Fruit fly (Drosophila melanogaster) whole organism, embryonic: ENCODE data around the gene nmdyn-D7.

Experiments
- B-H2 ChIP-seq: fragments of 200-800 bp; sonication (Bioruptor generic); optimal IDR thresholded peaks from 2 replicates; lab custom pipeline; 2018; ENCODE audit warnings: missing biosample characterization, mild to moderate bottlenecking, missing genetic modification characterization
- BtbVII ChIP-seq: fragments of 200-800 bp; sonication (Bioruptor generic); optimal IDR thresholded peaks from 3 replicates; lab custom pipeline; 2017; ENCODE audit warnings: missing biosample characterization, mild to moderate bottlenecking, missing genetic modification characterization
- CG10147 ChIP-seq: fragments of 200-800 bp; sonication (Bioruptor generic); optimal IDR thresholded peaks from 2 replicates; lab custom pipeline; 2019; ENCODE audit warnings: missing biosample characterization, mild to moderate bottlenecking, missing genetic modification characterization, moderate library complexity
- CG10543 ChIP-seq: fragments of 200-800 bp; sonication (Bioruptor generic); optimal IDR thresholded peaks from 3 replicates; lab custom pipeline; 2017; ENCODE audit warnings: missing biosample characterization, mild to moderate bottlenecking, missing genetic modification characterization, moderate library complexity
- CG12391 ChIP-seq: fragments of 200-800 bp; sonication (Bioruptor generic); optimal IDR thresholded peaks from 3 replicates; lab custom pipeline; 2018; ENCODE audit warnings: missing biosample characterization, mild to moderate bottlenecking, missing genetic modification characterization, moderate library complexity
- CG13424 ChIP-seq: fragments of 200-800 bp; sonication (Bioruptor generic); optimal IDR thresholded peaks from 2 replicates; lab custom pipeline; 2019; ENCODE audit warnings: missing biosample characterization, mild to moderate bottlenecking, missing genetic modification characterization, moderate library complexity
- CG14441 ChIP-seq: fragments of 200-800 bp; sonication (Bioruptor generic); IDR thresholded peaks from 2 replicates; pipeline ENCODE4 v1.3.6; 2022; ENCODE audit warnings: missing biosample characterization, missing genetic modification characterization
- CG15696 ChIP-seq: fragments of 200-800 bp; sonication (Bioruptor generic); optimal IDR thresholded peaks from 2 replicates; lab custom pipeline; 2019; ENCODE audit warnings: missing biosample characterization, mild to moderate bottlenecking, missing genetic modification characterization, moderate library complexity
- CG17568 ChIP-seq: fragments of 200-800 bp; sonication (Bioruptor generic); optimal IDR thresholded peaks from 2 replicates; lab custom pipeline; 2018; ENCODE audit warnings: missing biosample characterization, mild to moderate bottlenecking, missing genetic modification characterization, moderate library complexity
- CG18262 ChIP-seq: fragments of 200-800 bp; optimal IDR thresholded peaks from 3 replicates; lab custom pipeline; 2019; ENCODE audit warnings: missing biosample characterization, mild to moderate bottlenecking, missing genetic modification characterization, moderate library complexity
- CG18599 ChIP-seq: fragments of 200-800 bp; sonication (Bioruptor generic); optimal IDR thresholded peaks from 3 replicates; lab custom pipeline; 2017; ENCODE audit warnings: missing biosample characterization, missing genetic modification characterization, mild to moderate bottlenecking, moderate library complexity, missing genetic modification reagents
- CG2875 ChIP-seq: fragments of 200-800 bp; sonication (Bioruptor generic); optimal IDR thresholded peaks from 2 replicates; lab custom pipeline; 2017; ENCODE audit warnings: missing biosample characterization, mild to moderate bottlenecking, missing genetic modification characterization, missing genetic modification reagents
- CG31365 ChIP-seq: fragments of 200-800 bp; sonication (Bioruptor generic); optimal IDR thresholded peaks from 2 replicates; lab custom pipeline; 2018; ENCODE audit warnings: missing biosample characterization, mild to moderate bottlenecking, missing genetic modification characterization
- CG3847 ChIP-seq: fragments of 200-800 bp; sonication (Bioruptor generic); IDR thresholded peaks from 2 replicates; pipeline ENCODE4 v1.3.6; 2022; ENCODE audit warnings: missing biosample characterization, missing genetic modification characterization
- CG6272 ChIP-seq: fragments of 200-800 bp; sonication (Bioruptor generic); IDR thresholded peaks from 2 replicates; pipeline ENCODE4 v1.3.6; 2022; ENCODE audit warnings: missing biosample characterization, missing genetic modification characterization
- CG6689 ChIP-seq: fragments of 200-800 bp; sonication (Bioruptor generic); IDR thresholded peaks from 2 replicates; pipeline ENCODE4 v1.3.6; 2022; ENCODE audit warnings: missing biosample characterization, missing genetic modification characterization
- CG7372 ChIP-seq: fragments of 200-800 bp; sonication (Bioruptor generic); IDR thresholded peaks from 2 replicates; pipeline ENCODE4 v1.3.6; 2022; ENCODE audit warnings: missing biosample characterization, missing genetic modification characterization
- CG7786 ChIP-seq: fragments of 200-800 bp; sonication (Bioruptor generic); optimal IDR thresholded peaks from 2 replicates; lab custom pipeline; 2016; ENCODE audit warnings: missing biosample characterization, missing genetic modification characterization
- CG7987 ChIP-seq: fragments of 200-800 bp; sonication (Bioruptor generic); optimal IDR thresholded peaks from 2 replicates; lab custom pipeline; 2018; ENCODE audit warnings: missing biosample characterization, mild to moderate bottlenecking, missing genetic modification characterization, moderate library complexity
- CG8359 ChIP-seq: fragments of 200-800 bp; sonication (Bioruptor generic); optimal IDR thresholded peaks from 2 replicates; lab custom pipeline; 2017; ENCODE audit warnings: missing biosample characterization, mild to moderate bottlenecking, missing genetic modification characterization, borderline replicate concordance
- CG8388 ChIP-seq: fragments of 200-800 bp; sonication (Bioruptor generic); optimal IDR thresholded peaks from 2 replicates; lab custom pipeline; 2019; ENCODE audit warnings: missing biosample characterization, mild to moderate bottlenecking, missing genetic modification characterization, moderate library complexity
- CG9609 ChIP-seq: fragments of 200-800 bp; sonication (Bioruptor generic); optimal IDR thresholded peaks from 3 replicates; lab custom pipeline; 2016; ENCODE audit warnings: missing biosample characterization, missing genetic modification characterization
- CG9932 ChIP-seq: fragments of 200-800 bp; sonication (Bioruptor generic); IDR thresholded peaks from 2 replicates; pipeline ENCODE4 v1.3.6; 2022; ENCODE audit warnings: missing biosample characterization, missing genetic modification characterization
- CoRest ChIP-seq: fragments of 200-800 bp; sonication (Bioruptor generic); optimal IDR thresholded peaks from 3 replicates; lab custom pipeline; 2018; ENCODE audit warnings: missing biosample characterization, mild to moderate bottlenecking, missing genetic modification characterization, moderate library complexity
- Dbx ChIP-seq: fragments of 200-800 bp; sonication (Bioruptor generic); IDR thresholded peaks from 3 replicates; pipeline ENCODE4 v1.3.6; 2022; ENCODE audit warnings: missing biosample characterization, missing genetic modification characterization
- Dip3 ChIP-seq: fragments of 200-800 bp; sonication (Bioruptor generic); optimal IDR thresholded peaks from 3 replicates; lab custom pipeline; 2016; ENCODE audit warnings: missing biosample characterization, missing genetic modification characterization
- Dp ChIP-seq: fragments of 200-800 bp; sonication (Bioruptor generic); optimal IDR thresholded peaks from 2 replicates; lab custom pipeline; 2018; ENCODE audit warnings: missing biosample characterization, mild to moderate bottlenecking, missing genetic modification characterization, moderate library complexity
- Drgx ChIP-seq: fragments of 200-800 bp; sonication (Bioruptor generic); IDR thresholded peaks from 2 replicates; pipeline ENCODE4 v1.3.6; 2022; ENCODE audit warnings: missing biosample characterization, missing genetic modification characterization
- Fer2 ChIP-seq: fragments of 200-800 bp; sonication (Bioruptor generic); optimal IDR thresholded peaks from 2 replicates; lab custom pipeline; 2018; ENCODE audit warnings: missing biosample characterization, mild to moderate bottlenecking, missing genetic modification characterization, moderate library complexity
- HHEX ChIP-seq: fragments of 200-800 bp; sonication (Bioruptor generic); optimal IDR thresholded peaks from 3 replicates; lab custom pipeline; 2017; ENCODE audit warnings: missing biosample characterization, mild to moderate bottlenecking, missing genetic modification characterization, missing genetic modification reagents
- MTF-1 ChIP-seq: fragments of 200-800 bp; sonication (Bioruptor generic); optimal IDR thresholded peaks from 2 replicates; lab custom pipeline; 2018; ENCODE audit warnings: missing biosample characterization, mild to moderate bottlenecking, missing genetic modification characterization, borderline replicate concordance
- Med ChIP-seq: fragments of 200-800 bp; sonication (Bioruptor generic); peaks from one replicate; lab custom pipeline; 2016; ENCODE audit warnings: missing biosample characterization, missing genetic modification characterization, mild to moderate bottlenecking, inconsistent platforms, moderate library complexity
- Myb ChIP-seq: fragments of 200-800 bp; sonication (Bioruptor generic); optimal IDR thresholded peaks from 2 replicates; lab custom pipeline; 2016; ENCODE audit warnings: missing biosample characterization, missing genetic modification characterization
- Sox100B ChIP-seq: fragments of 200-800 bp; sonication (Bioruptor generic); optimal IDR thresholded peaks from 3 replicates; lab custom pipeline; 2018; ENCODE audit warnings: missing biosample characterization, mild to moderate bottlenecking, missing genetic modification characterization
- Stat92E ChIP-seq, 3 experiments: fragments of >200 bp in 2 of 3; fragments of 200-800 bp in 1 of 3; sonication (Bioruptor generic) in 1 of 3; optimal IDR thresholded peaks; 2 replicates each; lab custom pipeline; 2017 to 2019; ENCODE audit warnings: missing biosample characterization in 3 of 3, missing genetic modification characterization in 3 of 3, mild to moderate bottlenecking in 1 of 3, moderate library complexity in 1 of 3
- al ChIP-seq: fragments of 200-800 bp; sonication (Bioruptor generic); IDR thresholded peaks from 2 replicates; pipeline ENCODE4 v1.3.6; 2022; ENCODE audit warnings: missing biosample characterization, missing genetic modification characterization
- ap ChIP-seq: fragments of 200-800 bp; sonication (Bioruptor generic); IDR thresholded peaks from 2 replicates; pipeline ENCODE4 v1.3.6; 2022; ENCODE audit warnings: missing biosample characterization, missing genetic modification characterization
- bsh ChIP-seq, 2 experiments: fragments of 200-800 bp; sonication (Bioruptor generic); optimal IDR thresholded peaks; 2 replicates each; lab custom pipeline; 2017 to 2018; ENCODE audit warnings: mild to moderate bottlenecking in 2 of 2, missing biosample characterization in 2 of 2, missing genetic modification characterization in 2 of 2, moderate library complexity in 1 of 2
- eve ChIP-seq, 2 experiments: fragments of >200 bp; optimal IDR thresholded peaks; 2 replicates each; lab custom pipeline; 2017; ENCODE audit warnings: missing biosample characterization in 2 of 2, missing genetic modification characterization in 2 of 2
- gcm2 ChIP-seq: fragments of 200-800 bp; sonication (Bioruptor generic); optimal IDR thresholded peaks from 2 replicates; lab custom pipeline; 2016; ENCODE audit warnings: missing biosample characterization, missing genetic modification characterization
- gsb ChIP-seq: fragments of 200-800 bp; sonication (Bioruptor generic); IDR thresholded peaks from 2 replicates; pipeline ENCODE4 v1.3.6; 2022; ENCODE audit warnings: missing biosample characterization, missing genetic modification characterization
- her ChIP-seq: fragments of 200-800 bp; sonication (Bioruptor generic); optimal IDR thresholded peaks from 2 replicates; lab custom pipeline; 2016; ENCODE audit warnings: missing biosample characterization, missing genetic modification characterization
- lola ChIP-seq, 3 experiments: fragments of >200 bp in 2 of 3; fragments of 200-800 bp in 1 of 3; sonication (Bioruptor generic) in 1 of 3; optimal IDR thresholded peaks; 2 replicates each; lab custom pipeline; 2017 to 2019; ENCODE audit warnings: missing biosample characterization in 3 of 3, missing genetic modification characterization in 3 of 3, mild to moderate bottlenecking in 1 of 3, moderate library complexity in 1 of 3
- mam ChIP-seq: fragments of 200-800 bp; sonication (Bioruptor generic); optimal IDR thresholded peaks from 3 replicates; lab custom pipeline; 2016; ENCODE audit warnings: missing biosample characterization, missing genetic modification characterization
- pita ChIP-seq: fragments of 200-800 bp; sonication (Bioruptor generic); optimal IDR thresholded peaks from 2 replicates; lab custom pipeline; 2017; ENCODE audit warnings: missing biosample characterization, mild to moderate bottlenecking, missing genetic modification characterization
- ro ChIP-seq: fragments of 200-800 bp; sonication (Bioruptor generic); IDR thresholded peaks from 2 replicates; pipeline ENCODE4 v1.3.6; 2022; ENCODE audit warnings: missing biosample characterization, missing genetic modification characterization
- scrt ChIP-seq: fragments of 200-800 bp; sonication (Bioruptor generic); optimal IDR thresholded peaks from 2 replicates; lab custom pipeline; 2018; ENCODE audit warnings: missing biosample characterization, mild to moderate bottlenecking, missing genetic modification characterization, moderate library complexity
- tll ChIP-seq, 2 experiments: fragments of 200-800 bp in 1 of 2; fragments of >200 bp in 1 of 2; sonication (Bioruptor generic) in 1 of 2; optimal IDR thresholded peaks; 2 replicates each; lab custom pipeline; 2017 to 2019; ENCODE audit warnings: missing biosample characterization in 2 of 2, missing genetic modification characterization in 2 of 2, mild to moderate bottlenecking in 1 of 2, moderate library complexity in 1 of 2
- vnd ChIP-seq: fragments of 200-800 bp; sonication (Bioruptor generic); IDR thresholded peaks from 3 replicates; pipeline ENCODE4 v1.3.6; 2022; ENCODE audit warnings: missing biosample characterization, missing genetic modification characterization; ENCODE audit not compliant: partially characterized antibody

The nmdyn-D7 gene

DNA sequence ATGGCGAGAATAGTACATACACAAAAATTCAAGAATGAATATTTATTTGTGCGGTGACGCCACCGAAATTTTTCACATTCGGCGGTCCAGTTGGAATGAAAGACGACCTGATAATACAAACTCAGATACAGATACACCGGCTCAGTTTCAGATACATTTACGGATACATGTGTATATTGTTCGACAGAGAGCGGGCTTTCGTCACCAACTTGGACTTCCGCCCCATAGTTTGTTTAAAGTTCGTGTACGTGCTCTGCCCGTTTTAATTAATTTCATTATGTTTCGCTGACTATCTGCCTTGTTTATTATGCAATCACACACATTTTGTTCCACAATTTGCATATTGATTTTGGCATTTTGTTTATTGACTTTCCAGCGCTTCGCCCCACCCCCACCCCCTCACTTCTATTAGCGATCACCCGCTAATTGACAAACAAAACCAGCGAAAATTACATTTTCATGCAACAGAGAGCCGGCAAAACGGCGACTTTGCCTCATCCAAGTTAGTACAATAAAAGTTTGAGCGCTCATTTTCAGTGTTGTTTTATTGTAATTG is 21.5 kb downstream of the nmdyn-D7 start (continued):
- TF ChIP-seq CG3847 (GFP tag; lab: Robert Waterston, UW) (no peak), mam (GFP tag; lab: Kevin White, UChicago) (peak; percentile 21), Drgx (GFP tag; lab: Robert Waterston, UW) (no peak), Dip3 (GFP tag; lab: Kevin White, UChicago) (peak; percentile 15), eve (GFP tag; optimal IDR thresholded peaks at IDR 0.05; lab: Kevin White, UChicago) (no peak), CG6272 (GFP tag; lab: Robert Waterston, UW) (no peak), Dp (GFP tag; lab: Kevin White, UChicago) (no peak), CG14441 (GFP tag; lab: Robert Waterston, UW) (no peak), CG10147 (GFP tag; lab: Kevin White, UChicago) (no peak), CG13424 (tag; lab: Kevin White, UChicago) (peak; percentile 21), CoRest (tag; lab: Kevin White, UChicago) (peak; percentile 27), CG17568 (GFP tag; lab: Kevin White, UChicago) (peak; percentile 41), ap (GFP tag; lab: Robert Waterston, UW) (no peak), CG7372 (GFP tag; lab: Robert Waterston, UW) (no peak), lola (GFP tag; optimal IDR thresholded peaks at IDR 0.05; lab: Kevin White, UChicago) (no peak), Dbx (no peak), her (GFP tag; lab: Kevin White, UChicago) (peak; percentile 38), CG9609 (GFP tag; lab: Kevin White, UChicago) (no peak), tll (GFP tag; optimal IDR thresholded peaks at IDR 0.05; lab: Kevin White, UChicago) (no peak), Sox100B (peak; percentile 31), BtbVII (GFP tag; lab: Kevin White, UChicago) (peak; percentile 31), CG12391 (no peak), scrt (GFP tag; lab: Kevin White, UChicago) (peak; percentile 14), ro (GFP tag; lab: Robert Waterston, UW) (no peak), CG7786 (GFP tag; lab: Kevin White, UChicago) (peak; percentile 16), CG8359 (GFP tag; lab: Kevin White, UChicago) (no peak), CG6689 (GFP tag; lab: Robert Waterston, UW) (no peak), CG18262 (tag; lab: Kevin White, UChicago) (no peak), Stat92E (GFP tag; optimal IDR thresholded peaks at IDR 0.05; lab: Kevin White, UChicago) (no peak), HHEX (peak; percentile 67), CG15696 (no peak), pita (GFP tag; lab: Kevin White, UChicago) (no peak), CG10543 (GFP tag; lab: Kevin White, UChicago) (peak; percentile 61), CG9932 (GFP tag; lab: Robert Waterston, UW) (no peak), Med (GFP tag; lab: Kevin White, UChicago) (peak; percentile 80), al (no peak), CG8388 (GFP tag; lab: Kevin White, UChicago) (no peak), bsh (GFP tag; optimal IDR thresholded peaks at IDR 0.05; lab: Kevin White, UChicago) (no peak), vnd (no peak), CG7987 (GFP tag; lab: Kevin White, UChicago) (peak; percentile 0), B-H2 (GFP tag; lab: Kevin White, UChicago) (peak; percentile 32), gsb (no peak), CG31365 (tag; lab: Kevin White, UChicago) (peak; percentile 20), Myb (GFP tag; lab: Kevin White, UChicago) (peak; percentile 2), CG18599 (GFP tag; lab: Kevin White, UChicago) (peak; percentile 2), MTF-1 (peak; percentile 56), CG2875 (GFP tag; lab: Kevin White, UChicago) (peak; percentile 4), gcm2 (GFP tag; lab: Kevin White, UChicago) (no peak), Fer2 (tag; lab: Kevin White, UChicago) (no peak)
